Fruit fly (Drosophila melanogaster): ENCODE measurements around the gene blot.

blot gene

DNA sequence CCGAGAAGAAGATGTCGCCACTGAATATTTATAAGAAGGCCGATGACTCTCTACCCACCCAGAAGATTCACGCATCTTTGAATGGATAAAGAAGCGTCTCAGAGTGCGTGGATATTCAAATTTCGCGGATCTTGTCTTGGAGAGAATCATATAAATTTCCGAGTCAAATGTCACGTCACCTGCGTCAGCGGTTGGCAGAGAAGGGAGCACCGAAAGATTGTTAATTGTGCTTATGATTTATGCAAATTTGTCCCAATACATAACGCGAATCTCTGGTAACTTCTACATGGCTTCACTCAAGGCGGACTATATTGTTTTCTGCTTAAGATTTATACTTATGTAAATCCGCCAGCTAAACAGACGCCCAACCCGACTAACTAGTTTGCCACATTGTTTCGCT lies 30.2 kb downstream of the blot start:
- TF ChIP-seq pan (optimal IDR thresholded peaks at IDR 0.05) (no peak), CG8478 (optimal IDR thresholded peaks at IDR 0.05) (no peak), psq (optimal IDR thresholded peaks at IDR 0.05) (no peak), EcR (GFP tag; optimal IDR thresholded peaks at IDR 0.05) (no peak), usp (GFP tag; optimal IDR thresholded peaks at IDR 0.05) (no peak), Dll (optimal IDR thresholded peaks at IDR 0.05) (no peak)

DNA sequence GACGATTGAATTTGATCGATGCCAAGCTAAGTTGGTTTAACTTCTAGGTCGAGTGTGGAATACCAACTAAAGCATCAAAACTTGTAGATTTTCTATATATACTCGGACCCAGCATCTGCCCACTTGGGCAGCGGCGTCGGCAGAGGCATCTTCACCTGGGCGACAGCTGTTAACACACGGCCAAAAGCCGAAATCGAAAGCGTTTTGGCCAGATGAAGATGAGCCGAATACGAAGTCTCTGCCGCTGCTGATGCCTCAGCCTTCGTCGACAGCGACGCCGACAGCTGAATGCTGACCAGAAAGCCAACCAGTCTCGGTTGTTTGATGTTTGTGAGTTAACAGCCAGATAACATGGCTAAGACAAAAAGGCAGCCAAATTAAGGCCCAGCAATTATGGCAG lies 32.4 kb downstream of the blot start, which contains the start of gene CG13731:
CG13731 (minus strand) TSS at position 62 of the 400 bp plus-strand sequence.
- TF ChIP-seq usp (GFP tag; optimal IDR thresholded peaks at IDR 0.05) (no peak), pan (optimal IDR thresholded peaks at IDR 0.05) (no peak), CG8478 (optimal IDR thresholded peaks at IDR 0.05) (no peak), psq (optimal IDR thresholded peaks at IDR 0.05) (no peak), EcR (GFP tag; optimal IDR thresholded peaks at IDR 0.05) (no peak), Dll (optimal IDR thresholded peaks at IDR 0.05) (no peak)

DNA sequence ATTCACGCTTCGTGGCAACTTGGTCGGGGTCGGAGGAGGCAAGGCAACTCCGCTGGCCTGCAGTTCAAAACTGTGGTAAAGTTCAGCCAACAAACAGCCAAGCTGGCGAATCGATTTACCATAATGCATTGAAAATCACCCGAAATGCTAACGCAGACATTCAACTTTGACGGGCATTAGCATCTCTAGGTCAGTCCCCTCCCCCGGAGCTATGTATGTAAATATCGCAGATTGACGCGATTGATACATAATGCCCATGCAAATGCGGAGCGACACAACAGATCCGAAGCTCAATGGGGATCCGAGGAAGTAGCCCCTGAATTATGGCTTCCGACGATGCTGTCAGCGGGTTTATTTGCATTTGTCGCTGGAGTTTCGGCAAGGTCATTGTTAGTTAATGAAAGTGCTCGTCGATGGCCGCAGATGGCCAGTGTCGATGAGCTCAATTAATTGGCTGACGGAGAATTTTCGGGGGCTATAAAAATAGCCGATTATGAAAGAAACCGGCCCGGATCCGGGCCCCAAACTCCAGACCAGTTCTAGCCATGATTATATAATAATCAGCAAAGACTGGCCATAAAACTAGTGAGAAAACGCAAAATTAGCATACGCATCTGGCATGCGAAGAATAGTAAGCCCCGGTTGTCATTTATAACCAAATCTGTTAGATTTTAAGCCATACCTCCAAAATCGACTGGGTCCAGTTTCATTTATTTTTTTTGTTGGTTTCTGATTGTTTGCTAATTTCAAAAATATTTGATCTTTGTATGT lies 34.5 kb downstream of the blot start:
- TF ChIP-seq Dll (optimal IDR thresholded peaks at IDR 0.05) (no peak), psq (optimal IDR thresholded peaks at IDR 0.05) (no peak), usp (GFP tag; optimal IDR thresholded peaks at IDR 0.05) (no peak), CG8478 (optimal IDR thresholded peaks at IDR 0.05) (no peak), pan (optimal IDR thresholded peaks at IDR 0.05) (no peak), EcR (GFP tag; optimal IDR thresholded peaks at IDR 0.05) (no peak)

DNA sequence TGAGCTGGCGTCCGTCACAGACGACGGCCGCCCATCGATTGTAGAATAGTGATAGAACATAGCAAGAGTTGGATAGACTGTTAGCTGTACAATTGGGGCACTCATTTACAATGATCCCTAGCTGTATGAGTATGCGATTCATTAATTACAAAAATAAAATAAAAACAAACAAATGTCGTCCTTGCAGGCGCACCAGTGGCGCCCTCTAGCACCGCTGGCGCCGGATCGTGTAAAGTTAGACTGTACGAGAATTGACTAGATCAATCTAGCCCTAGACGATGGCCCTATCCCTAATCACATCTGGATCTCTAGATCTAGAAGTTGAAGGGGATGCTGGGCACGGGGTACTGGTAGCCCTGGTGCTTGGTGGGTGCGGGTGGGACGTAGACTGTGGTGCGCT lies 37.6 kb downstream of the blot start:
- no peak for TF ChIP-seq EcR (GFP tag; optimal IDR thresholded peaks at IDR 0.05)

DNA sequence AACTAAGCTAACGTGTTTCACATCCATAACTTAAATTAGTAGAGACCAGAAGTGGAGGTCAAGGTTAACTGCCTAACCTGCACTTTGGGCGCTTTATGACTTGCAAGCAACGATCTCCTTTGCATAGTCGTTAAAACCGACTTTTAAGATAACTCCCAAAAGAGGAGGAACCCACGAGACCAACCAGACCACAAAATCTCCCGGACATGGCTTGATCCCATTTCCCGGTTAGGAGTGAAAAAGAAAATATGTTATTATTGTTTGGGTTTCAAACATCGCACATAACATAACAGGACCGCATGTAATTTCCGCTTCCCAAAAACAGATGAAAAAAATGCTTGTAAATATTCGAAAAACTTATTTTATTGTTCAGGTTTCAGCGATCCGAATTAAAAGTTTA lies 38.0 kb downstream of the blot start:
- TF ChIP-seq EcR (GFP tag; optimal IDR thresholded peaks at IDR 0.05) (no peak), pan (optimal IDR thresholded peaks at IDR 0.05) (no peak)

DNA sequence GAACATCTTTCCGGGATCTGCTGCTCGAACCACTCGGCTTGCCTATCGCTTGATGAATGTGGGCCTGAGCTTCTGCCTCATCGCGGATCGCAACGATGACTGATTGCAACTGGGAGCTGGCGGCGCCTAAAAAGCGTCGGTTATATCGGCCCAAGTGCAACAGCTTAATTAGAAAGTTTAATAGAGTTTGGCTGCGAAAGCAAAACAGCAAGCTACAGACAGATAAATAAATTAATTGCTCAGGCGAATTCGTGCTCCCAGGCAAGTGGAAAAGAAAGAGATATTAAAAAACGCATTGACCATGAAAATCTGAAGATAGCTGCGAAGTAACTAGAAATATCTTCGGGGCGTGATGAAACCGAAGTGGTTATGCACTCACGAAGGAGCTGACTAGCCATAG lies 38.7 kb downstream of the blot start, which contains the start of gene CG13728:
CG13728 (minus strand) TSS at position 101 of the 400 bp plus-strand sequence.
- TF ChIP-seq Dll (optimal IDR thresholded peaks at IDR 0.05) (no peak), EcR (GFP tag; optimal IDR thresholded peaks at IDR 0.05) (no peak), pan (optimal IDR thresholded peaks at IDR 0.05) (no peak), CG8478 (optimal IDR thresholded peaks at IDR 0.05) (no peak), usp (GFP tag; optimal IDR thresholded peaks at IDR 0.05) (no peak), psq (optimal IDR thresholded peaks at IDR 0.05) (no peak)

DNA sequence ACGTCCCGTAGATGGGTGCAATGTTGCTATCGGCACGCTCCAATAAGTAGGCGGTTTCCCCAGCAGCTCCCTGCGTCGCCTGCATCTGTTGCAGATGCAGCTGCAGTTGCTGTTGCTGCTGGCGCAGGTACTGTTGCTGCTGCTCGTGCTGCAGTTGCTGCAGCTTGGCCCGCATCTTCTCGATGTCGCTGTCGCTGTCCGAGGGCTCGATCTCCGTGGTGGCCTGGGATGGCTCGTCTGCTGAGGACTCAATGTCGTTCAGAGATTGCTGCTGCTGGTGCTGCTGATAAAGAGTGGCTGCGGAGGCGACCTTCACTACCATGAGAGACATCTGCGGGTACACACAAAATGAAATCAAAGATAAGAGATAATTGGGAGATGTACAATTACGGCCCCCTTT lies 39.3 kb downstream of the blot start:
- TF ChIP-seq psq (optimal IDR thresholded peaks at IDR 0.05) = no peak

DNA sequence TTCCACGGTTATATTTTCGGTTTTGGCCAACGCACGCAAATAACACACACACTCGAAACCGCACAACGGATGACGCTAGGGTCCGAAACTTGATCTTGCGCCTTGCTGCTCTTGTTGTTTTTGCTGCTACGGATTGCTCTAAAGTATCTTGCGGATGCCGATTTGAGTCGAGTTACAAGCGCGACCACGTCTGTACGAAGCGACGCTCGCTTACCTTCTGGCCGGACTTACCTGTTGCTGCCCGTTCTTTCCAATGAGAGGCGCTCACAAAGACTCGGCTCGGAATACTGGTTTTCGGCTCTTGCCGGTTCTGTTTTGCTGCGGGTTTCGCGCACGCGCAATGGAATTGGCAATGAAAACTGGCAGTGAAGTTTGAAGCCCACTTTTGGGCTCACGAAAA lies 42.0 kb downstream of the blot start, which contains the start of gene Cad74A:
Cad74A (minus strand) TSS at position 220 of the 400 bp plus-strand sequence.
- TF ChIP-seq psq (optimal IDR thresholded peaks at IDR 0.05) (no peak), Dll (optimal IDR thresholded peaks at IDR 0.05) (no peak), EcR (GFP tag; optimal IDR thresholded peaks at IDR 0.05) (no peak), pan (optimal IDR thresholded peaks at IDR 0.05) (no peak)

DNA sequence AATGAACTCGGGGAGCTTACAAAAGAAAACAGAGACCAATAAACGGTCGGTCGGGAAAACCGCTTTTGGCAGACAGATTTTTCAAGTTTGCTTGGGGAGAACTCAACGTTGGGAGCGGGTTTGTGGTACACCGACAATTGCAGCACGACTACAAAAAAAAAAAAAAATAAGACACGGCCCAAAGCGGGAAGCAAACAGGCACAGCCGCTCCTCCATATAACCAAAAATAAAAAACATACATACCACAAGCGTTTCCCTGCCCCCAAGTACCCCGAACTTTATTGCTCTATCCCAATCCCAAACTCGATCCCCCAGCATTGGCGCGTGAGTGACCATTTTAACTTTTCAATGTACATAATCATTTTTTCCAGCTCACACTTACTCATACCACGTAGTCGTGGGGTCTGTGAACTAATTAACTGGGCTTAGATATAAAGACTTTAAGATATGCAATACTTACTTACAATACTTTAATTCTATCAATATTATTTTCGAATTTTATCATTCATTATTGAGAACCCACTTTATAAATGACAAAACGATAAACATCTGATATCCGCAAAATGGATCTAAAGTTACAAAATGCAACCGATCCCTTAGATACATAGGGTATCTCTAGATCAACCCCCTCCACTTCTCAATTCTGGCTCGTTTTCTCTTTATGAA lies 46.2 kb downstream of the blot start:
- TF ChIP-seq pan (optimal IDR thresholded peaks at IDR 0.05) (no peak), EcR (GFP tag; optimal IDR thresholded peaks at IDR 0.05) (no peak), CG8478 (optimal IDR thresholded peaks at IDR 0.05) (no peak), psq (optimal IDR thresholded peaks at IDR 0.05) (no peak), usp (GFP tag; optimal IDR thresholded peaks at IDR 0.05) (no peak), Dll (optimal IDR thresholded peaks at IDR 0.05) (no peak)

DNA sequence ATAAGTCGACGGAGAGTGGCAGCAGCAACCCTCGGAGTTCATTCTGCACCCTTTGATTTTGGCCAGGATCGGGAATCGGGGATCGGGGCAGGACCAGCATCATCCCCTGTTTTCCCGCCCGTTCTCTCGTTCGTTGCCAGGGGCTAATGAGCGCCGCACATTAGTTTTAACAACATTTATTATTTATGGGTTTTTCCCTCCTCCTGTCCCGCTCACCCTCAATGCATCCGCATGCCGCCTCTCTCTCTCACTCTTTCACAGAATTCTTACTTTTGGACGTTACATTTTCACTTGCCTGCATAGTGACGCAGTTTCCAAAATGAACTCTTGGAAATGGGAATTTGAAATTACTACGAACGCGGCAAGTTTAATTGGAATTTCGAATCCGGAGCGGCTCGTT lies 54.4 kb downstream of the blot start:
- TF ChIP-seq psq (optimal IDR thresholded peaks at IDR 0.05) (no peak), usp (GFP tag; optimal IDR thresholded peaks at IDR 0.05) (no peak), pan (optimal IDR thresholded peaks at IDR 0.05) (no peak), Dll (optimal IDR thresholded peaks at IDR 0.05) (no peak), CG8478 (optimal IDR thresholded peaks at IDR 0.05) (no peak), EcR (GFP tag; optimal IDR thresholded peaks at IDR 0.05) (no peak)

DNA sequence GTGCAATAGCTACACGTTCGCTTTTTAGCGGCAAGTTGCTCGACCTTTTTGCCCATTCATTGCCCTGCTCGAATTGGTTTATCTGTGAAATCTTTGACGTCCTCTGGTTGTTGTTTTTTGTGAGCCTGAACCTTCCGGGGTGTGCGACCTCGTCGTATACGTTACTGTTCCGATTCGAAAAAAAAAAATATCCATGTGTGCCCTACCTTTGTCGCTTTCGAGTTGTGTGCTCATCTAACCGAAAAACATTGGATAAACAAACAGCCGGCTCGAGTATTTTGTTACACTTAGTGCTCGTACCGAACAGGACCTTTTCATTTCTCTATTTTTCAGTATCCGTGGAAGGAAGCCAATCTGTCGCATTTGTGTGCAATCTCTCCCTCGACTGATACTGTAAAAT lies 57.3 kb downstream of the blot start:
- TF ChIP-seq pan (optimal IDR thresholded peaks at IDR 0.05) = no peak
- no peak for TF ChIP-seq usp (GFP tag; optimal IDR thresholded peaks at IDR 0.05)
- no peak for TF ChIP-seq psq (optimal IDR thresholded peaks at IDR 0.05)
- no peak for TF ChIP-seq Dll (optimal IDR thresholded peaks at IDR 0.05)
- no peak for TF ChIP-seq EcR (GFP tag; optimal IDR thresholded peaks at IDR 0.05)
- TF ChIP-seq CG8478 (optimal IDR thresholded peaks at IDR 0.05) = no peak

DNA sequence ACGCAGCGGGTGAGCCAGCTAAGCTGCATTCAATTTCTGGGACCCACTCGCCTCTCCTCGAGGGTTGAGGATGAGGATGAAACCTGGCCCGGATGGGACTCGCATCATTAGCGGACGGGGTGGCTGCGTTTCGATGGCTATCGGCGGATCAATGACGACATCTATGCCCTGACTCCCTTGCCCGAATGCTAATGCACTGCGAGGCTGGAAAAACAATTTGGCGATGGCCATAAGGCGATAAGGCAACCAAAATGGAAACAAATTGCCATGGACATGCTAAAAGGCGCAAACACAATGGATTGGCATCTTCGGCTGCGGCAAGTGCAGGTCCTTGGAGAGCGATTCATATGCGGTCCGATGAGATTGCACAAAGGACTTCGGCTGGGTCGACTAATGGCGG lies 58.4 kb downstream of the blot start:
- TF ChIP-seq EcR (GFP tag; optimal IDR thresholded peaks at IDR 0.05) (no peak), psq (optimal IDR thresholded peaks at IDR 0.05) (no peak), Dll (optimal IDR thresholded peaks at IDR 0.05) (no peak), pan (optimal IDR thresholded peaks at IDR 0.05) (no peak), CG8478 (optimal IDR thresholded peaks at IDR 0.05) (no peak), usp (GFP tag; optimal IDR thresholded peaks at IDR 0.05) (no peak)

DNA sequence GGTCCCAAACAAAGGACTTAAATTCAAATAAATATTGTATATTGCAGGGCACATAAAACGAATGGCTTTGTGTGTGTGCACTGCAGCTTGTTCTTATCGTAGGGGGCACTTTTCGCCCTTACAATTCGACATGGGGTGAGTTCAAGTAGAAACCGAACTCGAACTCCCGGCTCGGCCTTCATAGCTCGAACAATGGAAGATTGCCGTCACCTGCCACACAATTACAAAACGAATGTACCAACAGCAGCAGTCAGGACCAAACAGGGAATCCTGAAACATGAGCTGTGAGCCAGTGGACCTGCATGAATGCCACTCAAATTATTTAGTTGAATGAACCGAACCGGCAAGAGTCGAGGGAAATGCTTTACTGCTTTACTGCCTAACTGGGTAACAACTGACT lies 59.4 kb downstream of the blot start:
- TF ChIP-seq CG8478 (optimal IDR thresholded peaks at IDR 0.05) (no peak), Dll (optimal IDR thresholded peaks at IDR 0.05) (no peak), usp (GFP tag; optimal IDR thresholded peaks at IDR 0.05) (no peak), psq (optimal IDR thresholded peaks at IDR 0.05) (no peak), pan (optimal IDR thresholded peaks at IDR 0.05) (no peak), EcR (GFP tag; optimal IDR thresholded peaks at IDR 0.05) (no peak)

Data from whole organism.